Worm (Caenorhabditis elegans): Measurements from ENCODE around the gene pch-2.

DNA sequence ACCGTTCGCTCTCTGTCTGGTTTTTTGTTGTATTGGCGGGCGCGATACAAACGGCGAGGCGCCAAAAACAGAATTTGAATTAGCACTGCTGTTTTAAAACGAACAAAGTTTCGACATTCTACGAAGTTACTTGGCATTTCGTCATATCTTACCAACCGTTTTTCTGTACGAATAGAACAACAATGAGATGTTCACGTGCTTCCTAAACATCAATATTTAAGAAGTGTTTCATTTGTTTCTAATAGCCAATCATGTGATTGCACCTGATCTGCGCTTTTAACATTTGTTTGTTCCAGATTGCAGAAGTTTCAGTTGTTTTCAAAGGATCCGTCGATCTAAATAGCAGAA lies 29.1 kb upstream of the pch-2 start:
- TF ChIP-seq ama-1 (optimal IDR thresholded peaks at IDR 0.05): no peak
- TF ChIP-seq B0310.2 (tag; optimal IDR thresholded peaks at IDR 0.05): no peak
- TF ChIP-seq ceh-13 (GFP tag; optimal IDR thresholded peaks at IDR 0.05): no peak
- TF ChIP-seq tbx-37 (GFP tag; conservative IDR thresholded peaks at IDR 0.05): no peak
- TF ChIP-seq aly-1 (tag; optimal IDR thresholded peaks at IDR 0.05): no peak
- TF ChIP-seq flt-1 (GFP tag; IDR thresholded peaks at IDR 0.05): no peak
- TF ChIP-seq tra-4 (tag; optimal IDR thresholded peaks at IDR 0.05): no peak
- no peak for TF ChIP-seq hnd-1 (tag; optimal IDR thresholded peaks at IDR 0.05)
